Worm (Caenorhabditis elegans) whole organism, L3 larva: Measurements from ENCODE around the gene Y55F3C.9.

Source experiments
- ZK546.5 ChIP-seq: sonication (generic microtip); optimal IDR thresholded peaks from 2 replicates; lab custom pipeline; 2017; ENCODE audit warnings: missing biosample characterization, missing genetic modification characterization
- ceh-16 ChIP-seq: sonication (generic microtip); optimal IDR thresholded peaks from 2 replicates; lab custom pipeline; 2017; ENCODE audit warnings: missing biosample characterization, missing genetic modification characterization
- ceh-28 ChIP-seq: fragments of 150-350 bp; optimal IDR thresholded peaks from 2 replicates; lab custom pipeline; 2014; ENCODE audit warnings: missing biosample characterization, missing genetic modification reagents, missing genetic modification characterization
- ceh-82 ChIP-seq: fragments of 150-350 bp; optimal IDR thresholded peaks from 2 replicates; lab custom pipeline; 2014; ENCODE audit warnings: missing biosample characterization, missing genetic modification characterization
- ceh-9 ChIP-seq: sonication (generic microtip); optimal IDR thresholded peaks from 2 replicates; lab custom pipeline; 2018; ENCODE audit warnings: missing biosample characterization, missing genetic modification characterization
- egl-27 ChIP-seq: sonication (generic microtip); optimal IDR thresholded peaks from 4 replicates; lab custom pipeline; 2017; ENCODE audit warnings: missing biosample characterization, missing genetic modification reagents, missing genetic modification characterization
- egl-5 ChIP-seq: fragments of 150-350 bp; optimal IDR thresholded peaks from 2 replicates; lab custom pipeline; 2017; ENCODE audit warnings: missing biosample characterization, missing genetic modification reagents, missing genetic modification characterization, inconsistent platforms
- elt-3 ChIP-seq, 3 experiments: fragments of 150-350 bp in 1 of 3; sonication (generic microtip) in 2 of 3; optimal IDR thresholded peaks; 2 replicates in 2 of 3; 4 replicates in 1 of 3; lab custom pipeline; 2014 to 2017; ENCODE audit warnings: missing biosample characterization in 3 of 3, missing genetic modification characterization in 3 of 3
- eor-1 ChIP-seq, 2 experiments: fragments of 150-350 bp; optimal IDR thresholded peaks; 2 replicates each; lab custom pipeline; 2014 to 2018; ENCODE audit warnings: missing biosample characterization in 2 of 2, missing genetic modification characterization in 2 of 2
- fkh-10 ChIP-seq: sonication (generic microtip); optimal IDR thresholded peaks from 2 replicates; lab custom pipeline; 2017; ENCODE audit warnings: missing biosample characterization, missing genetic modification reagents, missing genetic modification characterization
- fkh-2 ChIP-seq: fragments of 150-350 bp; optimal IDR thresholded peaks from 2 replicates; lab custom pipeline; 2014; ENCODE audit warnings: missing biosample characterization, missing genetic modification reagents, missing genetic modification characterization
- hmg-11 ChIP-seq: sonication (generic microtip); optimal IDR thresholded peaks from 2 replicates; lab custom pipeline; 2016; ENCODE audit warnings: missing genetic modification characterization, missing compliant biosample characterization
- jun-1 ChIP-seq: fragments of 150-350 bp; optimal IDR thresholded peaks from 2 replicates; lab custom pipeline; 2014; ENCODE audit warnings: missing biosample characterization, missing genetic modification reagents, missing genetic modification characterization
- lin-15B ChIP-seq: fragments of 150-350 bp; optimal IDR thresholded peaks from 2 replicates; lab custom pipeline; 2014; ENCODE audit warnings: missing biosample characterization, missing genetic modification characterization
- lin-39 ChIP-seq: fragments of 150-350 bp; optimal IDR thresholded peaks from 2 replicates; lab custom pipeline; 2018; ENCODE audit warnings: missing biosample characterization, missing genetic modification reagents, missing genetic modification characterization
- lsy-12 ChIP-seq: sonication (generic microtip); optimal IDR thresholded peaks from 2 replicates; lab custom pipeline; 2016; ENCODE audit warnings: mild to moderate bottlenecking, missing genetic modification characterization, missing compliant biosample characterization
- mml-1 ChIP-seq: fragments of 150-350 bp; sonication (generic microtip); optimal IDR thresholded peaks from 3 replicates; lab custom pipeline; 2014; ENCODE audit warnings: missing biosample characterization, missing genetic modification characterization
- nhr-11 ChIP-seq: fragments of 150-350 bp; optimal IDR thresholded peaks from 2 replicates; lab custom pipeline; 2014; ENCODE audit warnings: missing biosample characterization, missing genetic modification characterization
- nhr-23 ChIP-seq: fragments of 150-350 bp; optimal IDR thresholded peaks from 2 replicates; lab custom pipeline; 2014; ENCODE audit warnings: missing biosample characterization, missing genetic modification reagents, missing genetic modification characterization
- nhr-237 ChIP-seq: fragments of 150-350 bp; optimal IDR thresholded peaks from 2 replicates; lab custom pipeline; 2014; ENCODE audit warnings: missing biosample characterization, missing genetic modification characterization
- nhr-25 ChIP-seq: sonication (generic microtip); optimal IDR thresholded peaks from 2 replicates; lab custom pipeline; 2017; ENCODE audit warnings: missing biosample characterization, missing genetic modification characterization
- nhr-28 ChIP-seq: fragments of 150-350 bp; optimal IDR thresholded peaks from 2 replicates; lab custom pipeline; 2014; ENCODE audit warnings: missing biosample characterization, missing genetic modification characterization
- nhr-43 ChIP-seq: sonication (generic microtip); optimal IDR thresholded peaks from 2 replicates; lab custom pipeline; 2016; ENCODE audit warnings: mild to moderate bottlenecking, missing genetic modification characterization, missing compliant biosample characterization; ENCODE audit not compliant: poor library complexity, severe bottlenecking
- nhr-67 ChIP-seq: fragments of 150-350 bp; optimal IDR thresholded peaks from 2 replicates; lab custom pipeline; 2014; ENCODE audit warnings: missing biosample characterization, missing genetic modification characterization
- nhr-76 ChIP-seq: fragments of 150-350 bp; sonication (generic microtip); optimal IDR thresholded peaks from 5 replicates; lab custom pipeline; 2014; ENCODE audit warnings: missing biosample characterization, missing genetic modification characterization
- pqm-1 ChIP-seq: fragments of 150-350 bp; optimal IDR thresholded peaks from 2 replicates; lab custom pipeline; 2017; ENCODE audit warnings: missing biosample characterization, missing genetic modification characterization, inconsistent platforms
- sea-2 ChIP-seq: fragments of 150-350 bp; sonication (generic microtip); optimal IDR thresholded peaks from 4 replicates; lab custom pipeline; 2014; ENCODE audit warnings: missing biosample characterization, missing genetic modification reagents, missing genetic modification characterization
- skn-1 ChIP-seq: fragments of 150-350 bp; optimal IDR thresholded peaks from 2 replicates; lab custom pipeline; 2014; ENCODE audit warnings: missing biosample characterization, missing genetic modification characterization
- snpc-4 ChIP-seq: fragments of 150-350 bp; optimal IDR thresholded peaks from 2 replicates; lab custom pipeline; 2014; ENCODE audit warnings: missing biosample characterization, missing genetic modification characterization
- unc-39 ChIP-seq: sonication (generic microtip); optimal IDR thresholded peaks from 4 replicates; lab custom pipeline; 2017; ENCODE audit warnings: missing biosample characterization, missing genetic modification characterization
- unc-62 ChIP-seq: fragments of 150-350 bp; sonication (generic microtip); optimal IDR thresholded peaks from 4 replicates; lab custom pipeline; 2014; ENCODE audit warnings: missing biosample characterization, missing genetic modification reagents, missing genetic modification characterization
- ztf-11 ChIP-seq: fragments of 150-350 bp; optimal IDR thresholded peaks from 2 replicates; lab custom pipeline; 2014; ENCODE audit warnings: missing biosample characterization, missing genetic modification characterization
- ztf-4 ChIP-seq: fragments of 150-350 bp; optimal IDR thresholded peaks from 2 replicates; lab custom pipeline; 2014; ENCODE audit warnings: missing biosample characterization, missing genetic modification characterization

Gene Y55F3C.9

ce11 chrIV:730937-731336 is 2.9 kb upstream of the Y55F3C.9 start, which contains the start of gene srt-24:
Gene srt-24 (minus strand): TSS chrIV:731037.
- TF ChIP-seq nhr-237 (tag; lab: Kevin White, UChicago) (no peak), lsy-12 (tag; lab: Kevin White, UChicago) (no peak), hmg-11 (no peak), ZK546.5 (no peak), pqm-1 (tag; lab: Kevin White, UChicago) (no peak), ceh-9 (tag; lab: Kevin White, UChicago) (no peak), ztf-4 (no peak), nhr-11 (tag; lab: Kevin White, UChicago) (no peak), unc-62 (GFP tag; lab: Kevin White, UChicago) (no peak), ceh-16 (tag; lab: Kevin White, UChicago) (no peak), fkh-2 (tag; lab: Kevin White, UChicago) (no peak), nhr-76 (tag; lab: Kevin White, UChicago) (no peak), ceh-28 (tag; lab: Kevin White, UChicago) (no peak), eor-1 (tag; optimal IDR thresholded peaks at IDR 0.05; lab: Kevin White, UChicago) (no peak), lin-39 (tag; lab: Kevin White, UChicago) (no peak)

ce11 chrIV:719351-719750 is 8.6 kb downstream of the Y55F3C.9 start, which contains the start of gene Y55F3C.10:
Gene Y55F3C.10 (minus strand): TSS chrIV:719451.
- TF ChIP-seq ceh-9 (tag; lab: Kevin White, UChicago) (no peak), mml-1 (tag; lab: Kevin White, UChicago) (no peak)

- TF ChIP-seq snpc-4 (tag; lab: Kevin White, UChicago) (no peak), ZK546.5 (no peak)
These were observed 11.7 kb downstream of the Y55F3C.9 start, which contains the start of gene clec-164 for ce11 chrIV:716323-716722. Gene clec-164 (plus strand): TSS chrIV:716623.

ce11 chrIV:715433-715832 is 12.6 kb downstream of the Y55F3C.9 start:
- TF ChIP-seq unc-39 (tag; lab: Kevin White, UChicago) (no peak), egl-27 (tag; lab: Kevin White, UChicago) (no peak), nhr-67 (tag; lab: Kevin White, UChicago) (no peak), jun-1 (tag; lab: Kevin White, UChicago) (no peak), elt-3 (tag; optimal IDR thresholded peaks at IDR 0.05; lab: Kevin White, UChicago) (no peak), nhr-43 (tag; lab: Kevin White, UChicago) (no peak), egl-5 (tag; lab: Kevin White, UChicago) (no peak), nhr-25 (tag; lab: Kevin White, UChicago) (no peak), nhr-237 (tag; lab: Kevin White, UChicago) (no peak), ceh-28 (tag; lab: Kevin White, UChicago) (no peak), skn-1 (tag; lab: Kevin White, UChicago) (no peak), ceh-9 (tag; lab: Kevin White, UChicago) (no peak), snpc-4 (tag; lab: Kevin White, UChicago) (no peak), nhr-23 (no peak), fkh-10 (GFP tag; lab: Kevin White, UChicago) (no peak), ztf-11 (tag; lab: Kevin White, UChicago) (no peak)
- TF ChIP-seq, all 47 proteins: peak for 0

- TF ChIP-seq unc-62 (GFP tag; lab: Kevin White, UChicago), result no peak
- no peak for TF ChIP-seq lin-15B (tag; lab: Kevin White, UChicago)
- TF ChIP-seq nhr-76 (tag; lab: Kevin White, UChicago), result no peak
- no peak for TF ChIP-seq ceh-82 (tag; lab: Kevin White, UChicago)
- no peak for TF ChIP-seq hmg-11
- no peak for TF ChIP-seq nhr-67 (tag; lab: Kevin White, UChicago)
These were observed 20.4 kb downstream of the Y55F3C.9 start, which contains the start of gene cutl-26 for ce11 chrIV:707635-708034. Gene cutl-26 (minus strand): TSS chrIV:707735.

ce11 chrIV:698304-698703 is 29.7 kb downstream of the Y55F3C.9 start, which contains the start of gene Y55F3C.17:
Gene Y55F3C.17 (minus strand): TSS chrIV:698404.
- TF ChIP-seq hmg-11, result no peak
- TF ChIP-seq nhr-28 (tag; lab: Kevin White, UChicago), result no peak
- TF ChIP-seq nhr-11 (tag; lab: Kevin White, UChicago), result no peak
- no peak for TF ChIP-seq sea-2 (GFP tag; lab: Kevin White, UChicago)
- no peak for TF ChIP-seq lsy-12 (tag; lab: Kevin White, UChicago)
- TF ChIP-seq egl-27 (tag; lab: Kevin White, UChicago), result no peak
- no peak for TF ChIP-seq unc-39 (tag; lab: Kevin White, UChicago)
